Fruit fly (Drosophila melanogaster): Measurements from ENCODE around the gene dnd.

The dnd gene

DNA sequence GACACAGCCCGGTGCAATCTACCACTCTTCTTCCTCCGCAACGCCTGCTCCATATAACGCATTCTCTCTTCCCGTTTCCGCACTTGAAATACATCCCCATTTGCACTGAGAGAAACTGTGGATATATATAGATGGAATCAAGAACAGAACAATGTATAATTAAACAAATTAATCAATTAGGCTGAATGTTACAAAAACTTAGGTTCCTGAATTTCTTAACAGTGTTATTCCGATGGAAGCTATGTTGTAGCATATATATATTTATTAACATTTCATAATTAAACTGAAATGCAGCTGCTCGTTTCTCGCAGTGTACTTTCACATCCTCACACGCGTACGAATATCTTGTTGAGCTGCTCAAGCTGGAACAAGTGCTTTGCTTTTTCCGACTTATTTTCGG is 27.6 kb downstream of the dnd start (continued):
- peak; percentile 87 for TF ChIP-seq lbe (GFP tag; optimal IDR thresholded peaks at IDR 0.05)
- TF ChIP-seq Dek (tag; optimal IDR thresholded peaks at IDR 0.05), result no peak
- TF ChIP-seq CG8388 (GFP tag; optimal IDR thresholded peaks at IDR 0.05), result peak; percentile 62
- peak; percentile 44 for TF ChIP-seq Med (GFP tag)
- TF ChIP-seq CG4707 (GFP tag; optimal IDR thresholded peaks at IDR 0.05), result no peak
- TF ChIP-seq vvl (GFP tag; IDR thresholded peaks at IDR 0.05), result peak; percentile 44; the same call in 1 of the 2 replicates
- TF ChIP-seq CG42726 (GFP tag; IDR thresholded peaks at IDR 0.05; ENCODE audit: partially characterized antibody), result no peak
- no peak for TF ChIP-seq dan (GFP tag; IDR thresholded peaks at IDR 0.05)
- peak; percentile 49 for TF ChIP-seq CG1603 (tag; optimal IDR thresholded peaks at IDR 0.05)
- no peak for TF ChIP-seq TFAM (GFP tag; optimal IDR thresholded peaks at IDR 0.05)
- peak; percentile 32 for TF ChIP-seq wor (GFP tag; IDR thresholded peaks at IDR 0.05)
- peak; percentile 57 for TF ChIP-seq unpg (GFP tag; optimal IDR thresholded peaks at IDR 0.05)
- TF ChIP-seq pho (GFP tag; optimal IDR thresholded peaks at IDR 0.05), result no peak
- peak; percentile 26 for TF ChIP-seq Hr3 (GFP tag; optimal IDR thresholded peaks at IDR 0.05)
- no peak for TF ChIP-seq CG15011 (GFP tag; optimal IDR thresholded peaks at IDR 0.05)
- TF ChIP-seq vnd (GFP tag; IDR thresholded peaks at IDR 0.05; ENCODE audit: partially characterized antibody), result no peak
- no peak for TF ChIP-seq grn (GFP tag; optimal IDR thresholded peaks at IDR 0.05)
- peak; percentile 60 for TF ChIP-seq az2 (GFP tag; optimal IDR thresholded peaks at IDR 0.05)
- no peak for TF ChIP-seq Oaz (GFP tag; IDR thresholded peaks at IDR 0.05)
- TF ChIP-seq Lpt (GFP tag; optimal IDR thresholded peaks at IDR 0.05), result no peak
- TF ChIP-seq Usf (GFP tag; optimal IDR thresholded peaks at IDR 0.05), result no peak
- no peak for TF ChIP-seq sd (tag; optimal IDR thresholded peaks at IDR 0.05)
- no peak for TF ChIP-seq ranshi (GFP tag; IDR thresholded peaks at IDR 0.05)
- peak; percentile 2 for TF ChIP-seq CG4820 (GFP tag; optimal IDR thresholded peaks at IDR 0.05)
- TF ChIP-seq Ets97D (GFP tag; optimal IDR thresholded peaks at IDR 0.05), result no peak
- TF ChIP-seq ara (GFP tag; IDR thresholded peaks at IDR 0.05), result peak; percentile 54; the same call in 1 of the 2 replicates
- TF ChIP-seq CG1832 (GFP tag; optimal IDR thresholded peaks at IDR 0.05), result no peak
- TF ChIP-seq wek (GFP tag; optimal IDR thresholded peaks at IDR 0.05), result peak; percentile 6
- peak; percentile 58; the same call in 1 of the 2 replicates for TF ChIP-seq Drgx (GFP tag; IDR thresholded peaks at IDR 0.05)
- no peak for TF ChIP-seq insv (GFP tag; optimal IDR thresholded peaks at IDR 0.05)
- TF ChIP-seq org-1 (GFP tag; optimal IDR thresholded peaks at IDR 0.05), result peak; percentile 2
- TF ChIP-seq CG2202 (tag; optimal IDR thresholded peaks at IDR 0.05), result peak; percentile 42
- no peak for TF ChIP-seq tna (GFP tag; IDR thresholded peaks at IDR 0.05; ENCODE audit: partially characterized antibody)
- TF ChIP-seq Rx (GFP tag; IDR thresholded peaks at IDR 0.05), result no peak
- no peak for TF ChIP-seq CG14965 (GFP tag; optimal IDR thresholded peaks at IDR 0.05; ENCODE audit: borderline replicate concordance)
- no peak for TF ChIP-seq MESR4 (GFP tag; optimal IDR thresholded peaks at IDR 0.05)
- TF ChIP-seq lab (GFP tag; optimal IDR thresholded peaks at IDR 0.05), result no peak
- TF ChIP-seq CG12744 (GFP tag; optimal IDR thresholded peaks at IDR 0.05), result no peak
- TF ChIP-seq oc (tag; optimal IDR thresholded peaks at IDR 0.05), result no peak
- TF ChIP-seq rib (GFP tag; IDR thresholded peaks at IDR 0.05), result no peak
- TF ChIP-seq cas (GFP tag; IDR thresholded peaks at IDR 0.05), result no peak
- TF ChIP-seq Mes4 (GFP tag; optimal IDR thresholded peaks at IDR 0.05), result no peak
- no peak for TF ChIP-seq pan (optimal IDR thresholded peaks at IDR 0.05)
- TF ChIP-seq pan (GFP tag; optimal IDR thresholded peaks at IDR 0.05 in 1 of 2, IDR thresholded peaks at IDR 0.05 in 1 of 2), result no peak
- TF ChIP-seq HHEX (GFP tag; optimal IDR thresholded peaks at IDR 0.05), result peak; percentile 8
- TF ChIP-seq ewg (GFP tag; optimal IDR thresholded peaks at IDR 0.05), result peak; percentile 30
- no peak for TF ChIP-seq btn (GFP tag; optimal IDR thresholded peaks at IDR 0.05)
- TF ChIP-seq CG10366 (GFP tag; IDR thresholded peaks at IDR 0.05), result no peak
- no peak for TF ChIP-seq CG3163 (GFP tag; optimal IDR thresholded peaks at IDR 0.05)
- no peak for TF ChIP-seq peb (GFP tag; IDR thresholded peaks at IDR 0.05)
- no peak for TF ChIP-seq danr (GFP tag; IDR thresholded peaks at IDR 0.05)
- 0 out of 2 replicates have a peak, but pooled peaks have one; percentile 29 for TF ChIP-seq CG3847 (GFP tag; IDR thresholded peaks at IDR 0.05)

Data from whole organism, embryonic.